Fruit fly (Drosophila melanogaster): Measurements from ENCODE around the gene CG12708.
A peak's percentile ranks its signal among the peaks of the same experiment; 100 is the strongest.

CG12708 gene

DNA sequence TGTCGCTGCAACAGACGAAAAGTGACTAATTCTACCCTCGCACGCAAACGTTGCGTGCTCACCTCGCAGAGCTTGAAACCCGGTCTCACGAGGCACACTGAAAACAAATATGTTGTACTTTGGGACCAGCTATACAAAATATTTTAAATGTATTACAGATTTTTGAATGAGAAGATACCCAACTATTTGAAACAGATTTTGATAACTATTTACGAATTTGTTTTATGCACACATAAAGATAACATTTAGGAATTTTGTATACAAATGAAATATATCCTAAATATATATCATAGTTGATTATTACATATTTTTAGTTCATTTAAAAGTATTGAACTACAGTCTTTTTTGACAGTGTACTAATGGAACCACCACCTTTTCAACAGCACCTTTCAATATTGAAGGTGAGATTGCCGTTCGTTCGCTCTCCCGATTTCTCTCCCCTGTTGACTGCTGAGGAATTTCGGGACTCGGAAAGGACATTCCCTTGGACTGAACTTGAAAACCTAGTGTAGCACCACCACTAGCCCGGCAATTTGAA is 4.2 kb upstream of the CG12708 start, which contains the start of gene CG15646 (continued):
- TF ChIP-seq rib (GFP tag; IDR thresholded peaks at IDR 0.05), result no peak
- TF ChIP-seq CG8388 (GFP tag; optimal IDR thresholded peaks at IDR 0.05), result peak; percentile 84
- TF ChIP-seq CG2875 (GFP tag; optimal IDR thresholded peaks at IDR 0.05), result peak; percentile 57
- TF ChIP-seq CG5245 (GFP tag; optimal IDR thresholded peaks at IDR 0.05), result peak; percentile 25
- TF ChIP-seq tna (GFP tag; IDR thresholded peaks at IDR 0.05; ENCODE audit: partially characterized antibody), result no peak
- TF ChIP-seq ttk (GFP tag; IDR thresholded peaks at IDR 0.05), result no peak
- TF ChIP-seq Asciz (GFP tag; optimal IDR thresholded peaks at IDR 0.05), result peak; percentile 43
- no peak for TF ChIP-seq C15 (GFP tag; IDR thresholded peaks at IDR 0.05)
- TF ChIP-seq maf-S (GFP tag; optimal IDR thresholded peaks at IDR 0.05), result no peak
- TF ChIP-seq nerfin-1 (tag; optimal IDR thresholded peaks at IDR 0.05), result peak; percentile 98
- peak; percentile 21 for TF ChIP-seq CG8281 (tag; optimal IDR thresholded peaks at IDR 0.05)
- TF ChIP-seq wek (GFP tag; optimal IDR thresholded peaks at IDR 0.05), result no peak
- no peak for TF ChIP-seq Taf1 (GFP tag; IDR thresholded peaks at IDR 0.05)
- TF ChIP-seq klu (GFP tag; IDR thresholded peaks at IDR 0.05), result no peak
- TF ChIP-seq CG32532 (GFP tag; IDR thresholded peaks at IDR 0.05), result 0 out of 2 replicates have a peak, but pooled peaks have one; percentile 25
- no peak for TF ChIP-seq CG10274 (GFP tag; optimal IDR thresholded peaks at IDR 0.05)
- TF ChIP-seq Mrtf (GFP tag; IDR thresholded peaks at IDR 0.05), result no peak
- TF ChIP-seq CG12219 (GFP tag; optimal IDR thresholded peaks at IDR 0.05), result peak; percentile 47
- no peak for TF ChIP-seq HLH4C (GFP tag; IDR thresholded peaks at IDR 0.05; ENCODE audit: partially characterized antibody)
- TF ChIP-seq trem (tag; optimal IDR thresholded peaks at IDR 0.05), result peak; percentile 82
- no peak for TF ChIP-seq CG9932 (GFP tag; IDR thresholded peaks at IDR 0.05)
- TF ChIP-seq vvl (GFP tag; IDR thresholded peaks at IDR 0.05), result peak; percentile 68
- no peak for TF ChIP-seq Gsc (GFP tag; IDR thresholded peaks at IDR 0.05)
- peak; percentile 72 for TF ChIP-seq CG10209 (GFP tag; optimal IDR thresholded peaks at IDR 0.05)
- peak; percentile 39 for TF ChIP-seq CG11723 (GFP tag; optimal IDR thresholded peaks at IDR 0.05)
- TF ChIP-seq hb (GFP tag; IDR thresholded peaks at IDR 0.05; ENCODE audit: partially characterized antibody), result no peak
- TF ChIP-seq Neu2 (GFP tag; optimal IDR thresholded peaks at IDR 0.05; ENCODE audit: borderline replicate concordance), result no peak
- no peak for TF ChIP-seq Nf-YC (tag; optimal IDR thresholded peaks at IDR 0.05)
- no peak for TF ChIP-seq CG43689 (GFP tag; IDR thresholded peaks at IDR 0.05)
- peak in 1 of 2 experiments; percentile 59 for TF ChIP-seq Hr51 (GFP tag; optimal IDR thresholded peaks at IDR 0.05)
- peak; percentile 25 for TF ChIP-seq caup (GFP tag; optimal IDR thresholded peaks at IDR 0.05; ENCODE audit: severe bottlenecking)
- TF ChIP-seq pita (GFP tag; optimal IDR thresholded peaks at IDR 0.05), result no peak
- TF ChIP-seq Doc2 (GFP tag; IDR thresholded peaks at IDR 0.05), result no peak
- TF ChIP-seq CG4707 (GFP tag; optimal IDR thresholded peaks at IDR 0.05), result no peak
- peak; percentile 77 for TF ChIP-seq CG1233 (GFP tag; optimal IDR thresholded peaks at IDR 0.05)
- TF ChIP-seq sob (GFP tag; IDR thresholded peaks at IDR 0.05), result peak; percentile 17; the same call in 1 of the 2 replicates
- TF ChIP-seq CG34422 (GFP tag; IDR thresholded peaks at IDR 0.05), result no peak
- peak; percentile 72 for TF ChIP-seq CG1529 (GFP tag; optimal IDR thresholded peaks at IDR 0.05)
- TF ChIP-seq B-H2 (GFP tag; optimal IDR thresholded peaks at IDR 0.05), result no peak
- peak; percentile 64 for TF ChIP-seq CG17328 (GFP tag; IDR thresholded peaks at IDR 0.05)
- TF ChIP-seq zen2 (GFP tag; IDR thresholded peaks at IDR 0.05; ENCODE audit: partially characterized antibody), result no peak
- peak; percentile 74 for TF ChIP-seq Sox100B (GFP tag; optimal IDR thresholded peaks at IDR 0.05)
- no peak for TF ChIP-seq ap (GFP tag; IDR thresholded peaks at IDR 0.05)
- TF ChIP-seq CG9876 (GFP tag; optimal IDR thresholded peaks at IDR 0.05), result no peak
- TF ChIP-seq yki (optimal IDR thresholded peaks at IDR 0.05), result no peak
- no peak for TF ChIP-seq CG13894 (tag; optimal IDR thresholded peaks at IDR 0.05)
- TF ChIP-seq trh (GFP tag; optimal IDR thresholded peaks at IDR 0.05), result peak; percentile 15
- peak; percentile 62 for TF ChIP-seq tio (GFP tag; optimal IDR thresholded peaks at IDR 0.05)
- TF ChIP-seq fd3F (GFP tag; optimal IDR thresholded peaks at IDR 0.05), result no peak
- TF ChIP-seq lbe (GFP tag; optimal IDR thresholded peaks at IDR 0.05), result peak; percentile 25
